Fruit fly (Drosophila melanogaster) whole organism, embryonic: ENCODE data around the gene Sam-S.

Experiments used
- ATbp ChIP-seq: fragments of 200-800 bp; sonication (Bioruptor generic); optimal IDR thresholded peaks from 2 replicates; lab custom pipeline; 2017; ENCODE audit warnings: missing biosample characterization, mild to moderate bottlenecking, missing genetic modification characterization, missing genetic modification reagents
- B-H1 ChIP-seq: fragments of 200-800 bp; sonication (Bioruptor generic); IDR thresholded peaks from 3 replicates; pipeline ENCODE4 v1.3.6; 2022; ENCODE audit warnings: missing biosample characterization, missing genetic modification characterization
- CG10565 ChIP-seq: fragments of 200-800 bp; sonication (Bioruptor generic); optimal IDR thresholded peaks from 3 replicates; lab custom pipeline; 2016; ENCODE audit warnings: missing biosample characterization, mild to moderate bottlenecking, missing genetic modification characterization
- CG14667 ChIP-seq: fragments of 200-800 bp; sonication (Bioruptor generic); IDR thresholded peaks from 2 replicates; pipeline ENCODE4 v1.3.6; 2022; ENCODE audit warnings: missing biosample characterization, missing genetic modification characterization
- CG14710 ChIP-seq: fragments of 200-800 bp; sonication (Bioruptor generic); optimal IDR thresholded peaks from 3 replicates; lab custom pipeline; 2019; ENCODE audit warnings: missing biosample characterization, mild to moderate bottlenecking, missing genetic modification characterization, moderate library complexity
- CG16813 ChIP-seq: fragments of 200-800 bp; sonication (Bioruptor generic); IDR thresholded peaks from 3 replicates; pipeline ENCODE4 v1.3.6; 2022; ENCODE audit warnings: missing biosample characterization, missing genetic modification characterization; ENCODE audit not compliant: partially characterized antibody
- CG17361 ChIP-seq: fragments of 200-800 bp; sonication (Bioruptor generic); IDR thresholded peaks from 3 replicates; pipeline ENCODE4 v1.3.6; 2022; ENCODE audit warnings: missing biosample characterization, missing genetic modification characterization
- CG17612 ChIP-seq: fragments of 200-800 bp; sonication (Bioruptor generic); IDR thresholded peaks from 2 replicates; pipeline ENCODE4 v1.3.6; 2022; ENCODE audit warnings: missing biosample characterization, missing genetic modification characterization
- CG17829 ChIP-seq: fragments of 200-800 bp; optimal IDR thresholded peaks from 2 replicates; lab custom pipeline; 2019; ENCODE audit warnings: missing biosample characterization, mild to moderate bottlenecking, missing genetic modification characterization, moderate library complexity
- CG17912 ChIP-seq: fragments of 200-800 bp; sonication (Bioruptor generic); optimal IDR thresholded peaks from 2 replicates; lab custom pipeline; 2018; ENCODE audit warnings: missing biosample characterization, mild to moderate bottlenecking, missing genetic modification characterization
- CG18764 ChIP-seq: fragments of 200-800 bp; sonication (Bioruptor generic); optimal IDR thresholded peaks from 3 replicates; lab custom pipeline; 2016; ENCODE audit warnings: missing biosample characterization, missing genetic modification characterization
- CG2678 ChIP-seq: fragments of 200-800 bp; sonication (Bioruptor generic); optimal IDR thresholded peaks from 3 replicates; lab custom pipeline; 2019; ENCODE audit warnings: missing biosample characterization, mild to moderate bottlenecking, missing genetic modification characterization, moderate library complexity
- CG2875 ChIP-seq: fragments of 200-800 bp; sonication (Bioruptor generic); optimal IDR thresholded peaks from 2 replicates; lab custom pipeline; 2017; ENCODE audit warnings: missing biosample characterization, mild to moderate bottlenecking, missing genetic modification characterization, missing genetic modification reagents
- CG3163 ChIP-seq: fragments of 200-800 bp; sonication (Bioruptor generic); optimal IDR thresholded peaks from 3 replicates; lab custom pipeline; 2016; ENCODE audit warnings: missing biosample characterization, missing genetic modification characterization
- CG34376 ChIP-seq: fragments of 200-800 bp; sonication (Bioruptor generic); optimal IDR thresholded peaks from 2 replicates; lab custom pipeline; 2018; ENCODE audit warnings: missing biosample characterization, mild to moderate bottlenecking, missing genetic modification characterization
- CG3726 ChIP-seq: fragments of 200-800 bp; sonication (Bioruptor generic); IDR thresholded peaks from 3 replicates; pipeline ENCODE4, ENCODE4 v1.3.6; 2022; ENCODE audit warnings: missing biosample characterization, missing genetic modification characterization
- CG43689 ChIP-seq: fragments of 200-800 bp; sonication (Bioruptor generic); IDR thresholded peaks from 2 replicates; pipeline ENCODE4 v1.3.6; 2022; ENCODE audit warnings: missing biosample characterization, missing genetic modification characterization
- CG7372 ChIP-seq: fragments of 200-800 bp; sonication (Bioruptor generic); IDR thresholded peaks from 2 replicates; pipeline ENCODE4 v1.3.6; 2022; ENCODE audit warnings: missing biosample characterization, missing genetic modification characterization
- CoRest ChIP-seq: fragments of 200-800 bp; sonication (Bioruptor generic); optimal IDR thresholded peaks from 3 replicates; lab custom pipeline; 2018; ENCODE audit warnings: missing biosample characterization, mild to moderate bottlenecking, missing genetic modification characterization, moderate library complexity
- D ChIP-seq, 2 experiments: fragments of 200-800 bp in 1 of 2; fragments of >200 bp in 1 of 2; sonication (Bioruptor generic) in 1 of 2; optimal IDR thresholded peaks; 2 replicates in 1 of 2; 3 replicates in 1 of 2; lab custom pipeline; 2017; ENCODE audit warnings: mild to moderate bottlenecking in 1 of 2, missing biosample characterization in 1 of 2, missing genetic modification characterization in 1 of 2, missing genetic modification reagents in 1 of 2
- D19A ChIP-seq: fragments of 200-800 bp; optimal IDR thresholded peaks from 3 replicates; lab custom pipeline; 2019; ENCODE audit warnings: missing biosample characterization, mild to moderate bottlenecking, missing genetic modification characterization, moderate library complexity
- D19B ChIP-seq: fragments of 200-800 bp; sonication (Bioruptor generic); optimal IDR thresholded peaks from 2 replicates; lab custom pipeline; 2017; ENCODE audit warnings: missing biosample characterization, mild to moderate bottlenecking, missing genetic modification characterization
- Dref ChIP-seq: fragments of 200-800 bp; sonication (Bioruptor generic); IDR thresholded peaks from 2 replicates; pipeline ENCODE4 v1.3.6; 2022; ENCODE audit warnings: missing biosample characterization, missing genetic modification characterization
- H2.0 ChIP-seq: fragments of 200-800 bp; sonication (Bioruptor generic); IDR thresholded peaks from 2 replicates; pipeline ENCODE4 v1.3.6; 2022; ENCODE audit warnings: missing biosample characterization, missing genetic modification characterization
- HLH54F ChIP-seq: fragments of 200-800 bp; sonication (Bioruptor generic); optimal IDR thresholded peaks from 3 replicates; lab custom pipeline; 2016; ENCODE audit warnings: missing biosample characterization, missing genetic modification characterization
- HmgD ChIP-seq: fragments of 200-800 bp; sonication (Bioruptor generic); optimal IDR thresholded peaks from 3 replicates; lab custom pipeline; 2016; ENCODE audit warnings: missing biosample characterization, missing genetic modification characterization
- HmgZ ChIP-seq: fragments of 200-800 bp; sonication (Bioruptor generic); optimal IDR thresholded peaks from 2 replicates; lab custom pipeline; 2018; ENCODE audit warnings: missing biosample characterization, mild to moderate bottlenecking, missing genetic modification characterization
- Max ChIP-seq: fragments of 200-800 bp; sonication (Bioruptor generic); optimal IDR thresholded peaks from 2 replicates; lab custom pipeline; 2016; ENCODE audit warnings: missing biosample characterization, mild to moderate bottlenecking, missing genetic modification characterization
- Poxn ChIP-seq: fragments of 200-800 bp; sonication (Bioruptor generic); IDR thresholded peaks from 2 replicates; pipeline ENCODE4 v1.3.6; 2022; ENCODE audit warnings: missing biosample characterization, missing genetic modification characterization
- Rx ChIP-seq: fragments of 200-800 bp; sonication (Bioruptor generic); IDR thresholded peaks from 2 replicates; pipeline ENCODE4 v1.3.6; 2022; ENCODE audit warnings: missing biosample characterization, missing genetic modification characterization
- br ChIP-seq: fragments of >200 bp; optimal IDR thresholded peaks from 2 replicates; lab custom pipeline; 2017
- cato ChIP-seq: fragments of 200-800 bp; sonication (Bioruptor generic); optimal IDR thresholded peaks from 2 replicates; lab custom pipeline; 2016; ENCODE audit warnings: missing biosample characterization, missing genetic modification characterization, borderline replicate concordance
- cg ChIP-seq: fragments of 200-800 bp; sonication (Bioruptor generic); optimal IDR thresholded peaks from 3 replicates; lab custom pipeline; 2019; ENCODE audit warnings: missing biosample characterization, mild to moderate bottlenecking, missing genetic modification characterization, moderate library complexity
- chinmo ChIP-seq: fragments of 200-800 bp; sonication (Bioruptor generic); IDR thresholded peaks from 4 replicates; pipeline ENCODE4 v1.3.6; 2022; ENCODE audit warnings: missing biosample characterization, missing genetic modification characterization; ENCODE audit not compliant: partially characterized antibody
- ci ChIP-seq: fragments of 200-800 bp; sonication (Bioruptor generic); IDR thresholded peaks from 3 replicates; pipeline ENCODE4 v1.3.6; 2022; ENCODE audit warnings: missing biosample characterization, missing genetic modification characterization
- dan ChIP-seq: fragments of 200-800 bp; sonication (Bioruptor generic); IDR thresholded peaks from 2 replicates; pipeline ENCODE4 v1.3.6; 2022; ENCODE audit warnings: missing biosample characterization, missing genetic modification characterization
- dmrt99B ChIP-seq: fragments of 200-800 bp; sonication (Bioruptor generic); optimal IDR thresholded peaks from 2 replicates; lab custom pipeline; 2018; ENCODE audit warnings: missing biosample characterization, mild to moderate bottlenecking, missing genetic modification characterization, moderate library complexity
- fu2 ChIP-seq: fragments of 200-800 bp; sonication (Bioruptor generic); optimal IDR thresholded peaks from 2 replicates; lab custom pipeline; 2016; ENCODE audit warnings: missing biosample characterization, missing genetic modification characterization
- grau ChIP-seq: fragments of 200-800 bp; optimal IDR thresholded peaks from 3 replicates; lab custom pipeline; 2019; ENCODE audit warnings: missing biosample characterization, mild to moderate bottlenecking, missing genetic modification characterization, moderate library complexity
- gro ChIP-seq: fragments of 200-800 bp; sonication (Bioruptor generic); optimal IDR thresholded peaks from 2 replicates; lab custom pipeline; 2016; ENCODE audit warnings: missing biosample characterization, missing genetic modification characterization
- her ChIP-seq: fragments of 200-800 bp; sonication (Bioruptor generic); optimal IDR thresholded peaks from 2 replicates; lab custom pipeline; 2016; ENCODE audit warnings: missing biosample characterization, missing genetic modification characterization
- kni ChIP-seq: fragments of 200-800 bp; sonication (Bioruptor generic); optimal IDR thresholded peaks from 3 replicates; lab custom pipeline; 2017; ENCODE audit warnings: mild to moderate bottlenecking, missing biosample characterization, missing genetic modification reagents, missing genetic modification characterization
- nau ChIP-seq: fragments of 200-800 bp; sonication (Bioruptor generic); optimal IDR thresholded peaks from 3 replicates; lab custom pipeline; 2017; ENCODE audit warnings: missing biosample characterization, mild to moderate bottlenecking, missing genetic modification characterization, missing genetic modification reagents
- otp ChIP-seq: fragments of 200-800 bp; sonication (Bioruptor generic); IDR thresholded peaks from 3 replicates; pipeline ENCODE4, ENCODE4 v1.3.6; 2022; ENCODE audit warnings: missing biosample characterization, missing genetic modification characterization
- pfk ChIP-seq: fragments of 200-800 bp; sonication (Bioruptor generic); optimal IDR thresholded peaks from 2 replicates; lab custom pipeline; 2018; ENCODE audit warnings: missing biosample characterization, mild to moderate bottlenecking, missing genetic modification characterization, moderate library complexity
- prd ChIP-seq, 3 experiments: fragments of >200 bp in 2 of 3; fragments of 200-800 bp in 1 of 3; sonication (Bioruptor generic) in 1 of 3; optimal IDR thresholded peaks in 2 of 3; IDR thresholded peaks in 1 of 3; 2 replicates in 2 of 3; 3 replicates in 1 of 3; pipeline versions ENCODE4 v1.3.6 to Lab custom; 2017 to 2022; ENCODE audit warnings: missing biosample characterization in 1 of 3, missing genetic modification characterization in 1 of 3
- sens-2 ChIP-seq: fragments of 200-800 bp; sonication (Bioruptor generic); IDR thresholded peaks from 2 replicates; pipeline ENCODE4 v1.3.6; 2022; ENCODE audit warnings: missing biosample characterization, missing genetic modification characterization
- so ChIP-seq: fragments of 200-800 bp; sonication (Bioruptor generic); IDR thresholded peaks from 3 replicates; pipeline ENCODE4 v1.3.6; 2022; ENCODE audit warnings: missing biosample characterization, missing genetic modification characterization
- stc ChIP-seq: fragments of 200-800 bp; sonication (Bioruptor generic); IDR thresholded peaks from 2 replicates; pipeline ENCODE4 v1.3.6; 2022; ENCODE audit warnings: missing biosample characterization, missing genetic modification characterization
- sug ChIP-seq: fragments of 200-800 bp; optimal IDR thresholded peaks from 2 replicates; lab custom pipeline; 2019; ENCODE audit warnings: missing biosample characterization, mild to moderate bottlenecking, missing genetic modification characterization, moderate library complexity
- tgo ChIP-seq: fragments of 200-800 bp; sonication (Bioruptor generic); IDR thresholded peaks from 3 replicates; pipeline ENCODE4 v1.3.6; 2022; ENCODE audit warnings: missing biosample characterization, missing genetic modification characterization

Sam-S gene

dm6 chr2L:102161-102761 is 4.4 kb upstream of the Sam-S start, which contains the start of gene Creld (continued):
- TF ChIP-seq HmgZ (tag; lab: Kevin White, UChicago): peak; percentile 74
- TF ChIP-seq CG34376 (GFP tag; lab: Kevin White, UChicago): no peak
- TF ChIP-seq CG3726: no peak
- peak; percentile 8 for TF ChIP-seq Max (GFP tag; lab: Kevin White, UChicago)
- no peak for TF ChIP-seq her
- TF ChIP-seq H2.0 (GFP tag; lab: Robert Waterston, UW): no peak
- TF ChIP-seq stc (GFP tag; lab: Robert Waterston, UW): no peak
- no peak for TF ChIP-seq dan (GFP tag; lab: Robert Waterston, UW)
- no peak for TF ChIP-seq fu2 (GFP tag; lab: Kevin White, UChicago)
- TF ChIP-seq ATbp (GFP tag; lab: Kevin White, UChicago): no peak
- no peak for TF ChIP-seq CG17829 (tag; lab: Kevin White, UChicago)
- TF ChIP-seq sug: no peak
- TF ChIP-seq br (lab: Kevin White, UChicago): no peak
- TF ChIP-seq gro (GFP tag; lab: Kevin White, UChicago): peak; percentile 75
- no peak for TF ChIP-seq CG14667
- TF ChIP-seq Dref (GFP tag; lab: Robert Waterston, UW): peak; percentile 98
- no peak for TF ChIP-seq HLH54F (GFP tag; lab: Kevin White, UChicago)
- no peak for TF ChIP-seq CoRest
- no peak for TF ChIP-seq cg
- TF ChIP-seq CG17361: no peak
- TF ChIP-seq CG2875 (GFP tag; lab: Kevin White, UChicago): no peak
- no peak for TF ChIP-seq Poxn
- TF ChIP-seq pfk: no peak
- TF ChIP-seq CG16813 (GFP tag; lab: Robert Waterston, UW): peak; percentile 100
- TF ChIP-seq so (GFP tag; lab: Robert Waterston, UW): no peak
- TF ChIP-seq sens-2 (GFP tag; lab: Robert Waterston, UW): no peak
- no peak for TF ChIP-seq prd (optimal IDR thresholded peaks at IDR 0.05; lab: Kevin White, UChicago)
- no peak for TF ChIP-seq prd (GFP tag; IDR thresholded peaks at IDR 0.05; lab: Robert Waterston, UW)
- TF ChIP-seq CG17912 (GFP tag; lab: Kevin White, UChicago): no peak
- no peak for TF ChIP-seq CG3163 (GFP tag; lab: Kevin White, UChicago)
- TF ChIP-seq HmgD (GFP tag; lab: Kevin White, UChicago): peak; percentile 13
- no peak for TF ChIP-seq CG17612
- TF ChIP-seq CG2678 (tag; lab: Kevin White, UChicago): no peak
- TF ChIP-seq Rx (GFP tag; lab: Robert Waterston, UW): no peak
- no peak for TF ChIP-seq D19B
- no peak for TF ChIP-seq cato (GFP tag; lab: Kevin White, UChicago)
- TF ChIP-seq dmrt99B: no peak
- TF ChIP-seq CG7372 (GFP tag; lab: Robert Waterston, UW): no peak
- no peak for TF ChIP-seq CG18764 (GFP tag; lab: Kevin White, UChicago)
- no peak for TF ChIP-seq D19A (tag; lab: Kevin White, UChicago)
- no peak for TF ChIP-seq nau (GFP tag; lab: Kevin White, UChicago)
- no peak for TF ChIP-seq grau
- peak; percentile 100; the same call in 3 of the 4 replicates for TF ChIP-seq chinmo (GFP tag; lab: Robert Waterston, UW)
- no peak for TF ChIP-seq B-H1 (GFP tag; lab: Robert Waterston, UW)
- TF ChIP-seq CG14710: peak; percentile 39
- no peak for TF ChIP-seq CG10565 (GFP tag; lab: Kevin White, UChicago)
- TF ChIP-seq tgo (GFP tag; lab: Robert Waterston, UW): no peak
- TF ChIP-seq CG43689 (GFP tag; lab: Robert Waterston, UW): no peak
- TF ChIP-seq kni: no peak
- no peak for TF ChIP-seq otp (GFP tag; lab: Robert Waterston, UW)
- TF ChIP-seq ci (GFP tag; lab: Robert Waterston, UW): no peak
- TF ChIP-seq D (optimal IDR thresholded peaks at IDR 0.05; lab: Kevin White, UChicago): no peak
- no peak for TF ChIP-seq D (GFP tag; optimal IDR thresholded peaks at IDR 0.05; lab: Kevin White, UChicago)
